Worm (Caenorhabditis elegans) whole organism, L4/young adult: ENCODE data around the gene Y45F10B.3.

Source experiments
- W03F9.2 ChIP-seq: fragments of 150-350 bp; optimal IDR thresholded peaks from 2 replicates; lab custom pipeline; 2014; ENCODE audit warnings: missing biosample characterization, missing genetic modification characterization
- dao-5 ChIP-seq: sonication (generic microtip); optimal IDR thresholded peaks from 2 replicates; lab custom pipeline; 2016; ENCODE audit warnings: missing genotype, missing genetic modification characterization, moderate library complexity, missing compliant biosample characterization
- him-1 ChIP-seq: sonication (generic microtip); optimal IDR thresholded peaks from 2 replicates; lab custom pipeline; 2016; ENCODE audit warnings: missing genotype, missing genetic modification reagents, missing genetic modification characterization, missing compliant biosample characterization

Gene Y45F10B.3

DNA sequence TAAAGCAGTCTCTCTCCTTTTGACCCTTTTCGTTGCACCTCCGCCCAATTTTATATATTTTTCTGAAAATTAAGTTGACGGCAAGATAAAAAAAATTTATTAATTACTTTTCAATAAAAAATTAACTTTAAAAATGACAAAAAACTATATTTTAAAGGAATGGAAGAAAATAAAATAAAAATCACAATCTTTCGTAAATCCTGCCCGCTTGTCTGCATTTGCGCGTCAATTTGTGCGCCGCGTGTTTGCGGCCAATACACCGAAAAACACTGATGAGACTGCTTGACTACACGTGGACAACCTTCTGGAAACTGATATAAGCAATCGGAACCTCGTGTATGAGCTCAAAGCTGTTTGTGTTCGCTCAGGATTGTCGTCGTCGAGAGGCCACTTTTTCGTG is 43.5 kb downstream of the Y45F10B.3 start, which contains the start of gene C08F11.7:
TSS of gene C08F11.7 (plus strand) at position 301 of the 400 bp plus-strand sequence.
- no peak for TF ChIP-seq dao-5 (tag; lab: Kevin White, UChicago)
- no peak for TF ChIP-seq him-1 (tag; lab: Kevin White, UChicago)
- TF ChIP-seq W03F9.2 (tag; lab: Kevin White, UChicago), result no peak

DNA sequence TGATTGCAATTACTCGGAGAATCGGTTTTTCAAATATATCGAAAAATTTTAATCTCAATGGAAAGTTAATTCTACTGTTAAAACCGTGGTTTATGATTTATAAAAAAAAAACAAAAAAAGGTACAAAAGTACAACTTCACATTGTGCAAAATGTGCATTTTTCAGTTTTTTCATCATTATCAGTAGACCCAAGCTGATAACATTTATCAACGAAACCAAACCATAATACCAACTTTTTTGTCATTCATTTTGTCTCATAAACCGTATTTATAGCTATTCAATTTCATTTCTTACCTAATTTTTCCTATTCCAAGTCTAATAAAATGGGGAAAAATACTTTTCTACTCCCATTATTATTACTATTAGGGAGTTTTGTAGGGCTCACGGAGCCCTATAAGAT is 45.6 kb downstream of the Y45F10B.3 start, which contains the start of gene ugt-22:
TSS of gene ugt-22 (plus strand) at position 234 of the 400 bp plus-strand sequence.
- TF ChIP-seq him-1 (tag; lab: Kevin White, UChicago) (no peak), W03F9.2 (tag; lab: Kevin White, UChicago) (no peak), dao-5 (tag; lab: Kevin White, UChicago) (no peak)
